Worm (Caenorhabditis elegans) whole organism, L4 larva: Measurements from ENCODE around the gene C39E9.8.

Experiments
- D1046.2 ChIP-seq: fragments of 200-800 bp; sonication (Bioruptor generic); IDR thresholded peaks from 2 replicates; pipeline ENCODE4 v1.3.6; 2022; ENCODE audit warnings: missing genetic modification characterization, missing compliant biosample characterization
- F26F4.8 ChIP-seq: fragments of 200-800 bp; sonication (Bioruptor generic); conservative IDR thresholded peaks from 2 replicates; pipeline ENCODE4 v1.3.6; 2022; ENCODE audit warnings: missing genetic modification characterization, missing compliant biosample characterization
- Y5F2A.4 ChIP-seq: fragments of 200-800 bp; sonication (Bioruptor generic); optimal IDR thresholded peaks from 2 replicates; lab custom pipeline; 2018; ENCODE audit warnings: mild to moderate bottlenecking, missing genetic modification characterization, missing compliant biosample characterization
- ZK337.2 ChIP-seq: fragments of 200-800 bp; sonication (Bioruptor generic); IDR thresholded peaks from 2 replicates; pipeline ENCODE4 v1.3.6; 2022; ENCODE audit warnings: missing genetic modification reagents, missing genetic modification characterization, missing compliant biosample characterization
- aha-1 ChIP-seq: fragments of 150-350 bp; peaks from one replicate; lab custom pipeline; 2014; ENCODE audit warnings: missing biosample characterization, missing genetic modification characterization
- ceh-32 ChIP-seq: sonication (generic microtip); optimal IDR thresholded peaks from 2 replicates; lab custom pipeline; 2016; ENCODE audit warnings: mild to moderate bottlenecking, missing genetic modification characterization, missing compliant biosample characterization; ENCODE audit not compliant: poor library complexity
- ceh-62 ChIP-seq: sonication (generic microtip); optimal IDR thresholded peaks from 2 replicates; lab custom pipeline; 2017; ENCODE audit warnings: missing biosample characterization, missing genetic modification characterization
- cey-2 ChIP-seq: sonication (generic microtip); optimal IDR thresholded peaks from 3 replicates; lab custom pipeline; 2017; ENCODE audit warnings: missing genetic modification characterization, mild to moderate bottlenecking, missing compliant biosample characterization, antibody characterized with exemption, borderline replicate concordance; ENCODE audit not compliant: insufficient read depth
- ctbp-1 ChIP-seq: fragments of 200-800 bp; sonication (Bioruptor generic); IDR thresholded peaks from 2 replicates; pipeline ENCODE4 v1.3.6; 2022; ENCODE audit warnings: missing genetic modification reagents, missing genetic modification characterization, missing compliant biosample characterization
- daf-12 ChIP-seq: fragments of 150-350 bp; optimal IDR thresholded peaks from 2 replicates; lab custom pipeline; 2014; ENCODE audit warnings: missing biosample characterization, missing genetic modification reagents, missing genetic modification characterization
- daf-8 ChIP-seq: fragments of 200-800 bp; sonication (Bioruptor generic); IDR thresholded peaks from 2 replicates; pipeline ENCODE4 v1.3.6; 2022; ENCODE audit warnings: missing genetic modification characterization, missing compliant biosample characterization
- dmd-6 ChIP-seq: fragments of 200-800 bp; sonication (Bioruptor generic); IDR thresholded peaks from 2 replicates; pipeline ENCODE4 v1.3.6; 2022; ENCODE audit warnings: missing genetic modification reagents, missing genetic modification characterization, missing compliant biosample characterization
- dpl-1 ChIP-seq: fragments of 150-350 bp; optimal IDR thresholded peaks from 2 replicates; lab custom pipeline; 2014; ENCODE audit warnings: missing biosample characterization, missing genetic modification reagents, missing genetic modification characterization
- dve-1 ChIP-seq: sonication (generic microtip); optimal IDR thresholded peaks from 2 replicates; lab custom pipeline; 2017; ENCODE audit warnings: antibody characterized with exemption, mild to moderate bottlenecking, missing genetic modification characterization, missing compliant biosample characterization; ENCODE audit not compliant: insufficient read depth
- gei-8 ChIP-seq: fragments of 200-800 bp; sonication (Bioruptor generic); optimal IDR thresholded peaks from 2 replicates; lab custom pipeline; 2018; ENCODE audit warnings: mild to moderate bottlenecking, missing genetic modification characterization, missing compliant biosample characterization
- hif-1 ChIP-seq, 2 experiments: sonication (generic microtip); optimal IDR thresholded peaks; 2 replicates each; lab custom pipeline; 2016 to 2017; ENCODE audit warnings: missing compliant biosample characterization in 2 of 2, missing genetic modification characterization in 2 of 2, missing genetic modification reagents in 2 of 2, missing genotype in 2 of 2, mild to moderate bottlenecking in 1 of 2
- hlh-11 ChIP-seq: fragments of 200-800 bp; sonication (Bioruptor generic); optimal IDR thresholded peaks from 2 replicates; lab custom pipeline; 2018; ENCODE audit warnings: mild to moderate bottlenecking, missing genetic modification characterization, missing compliant biosample characterization
- hlh-30 ChIP-seq: sonication (generic microtip); optimal IDR thresholded peaks from 2 replicates; lab custom pipeline; 2017; ENCODE audit warnings: antibody characterized with exemption, mild to moderate bottlenecking, missing genetic modification characterization, missing compliant biosample characterization; ENCODE audit not compliant: insufficient read depth
- lin-13 ChIP-seq: fragments of 150-350 bp; optimal IDR thresholded peaks from 2 replicates; lab custom pipeline; 2014; ENCODE audit warnings: missing biosample characterization, missing genetic modification reagents, missing genetic modification characterization
- lin-38 ChIP-seq: fragments of 200-800 bp; sonication (Bioruptor generic); IDR thresholded peaks from 2 replicates; pipeline ENCODE4 v1.3.6; 2022; ENCODE audit warnings: missing genetic modification reagents, missing genetic modification characterization, missing compliant biosample characterization
- lsy-2 ChIP-seq, 2 experiments: fragments of 150-350 bp in 1 of 2; sonication (generic microtip) in 1 of 2; optimal IDR thresholded peaks; 2 replicates each; lab custom pipeline; 2014 to 2017; ENCODE audit warnings: missing biosample characterization in 2 of 2, missing genetic modification characterization in 2 of 2
- mdl-1 ChIP-seq, 2 experiments: fragments of 150-350 bp in 1 of 2; sonication (generic microtip) in 1 of 2; optimal IDR thresholded peaks; 2 replicates each; lab custom pipeline; 2014 to 2017; ENCODE audit warnings: missing biosample characterization in 2 of 2, missing genetic modification characterization in 2 of 2
- mxl-3 ChIP-seq: fragments of 200-800 bp; sonication (Bioruptor generic); optimal IDR thresholded peaks from 2 replicates; lab custom pipeline; 2018; ENCODE audit warnings: mild to moderate bottlenecking, missing genetic modification characterization, missing compliant biosample characterization
- nhr-10 ChIP-seq: fragments of 150-350 bp; optimal IDR thresholded peaks from 2 replicates; lab custom pipeline; 2014; ENCODE audit warnings: missing biosample characterization, missing genetic modification characterization
- nhr-102 ChIP-seq: sonication (generic microtip); optimal IDR thresholded peaks from 2 replicates; lab custom pipeline; 2016; ENCODE audit warnings: mild to moderate bottlenecking, missing genetic modification characterization, moderate library complexity, missing compliant biosample characterization
- nhr-11 ChIP-seq: fragments of 150-350 bp; optimal IDR thresholded peaks from 2 replicates; lab custom pipeline; 2014; ENCODE audit warnings: missing biosample characterization, missing genetic modification characterization
- nhr-25 ChIP-seq: sonication (generic microtip); optimal IDR thresholded peaks from 2 replicates; lab custom pipeline; 2017; ENCODE audit warnings: missing genetic modification characterization, mild to moderate bottlenecking, missing compliant biosample characterization, antibody characterized with exemption, moderate library complexity, borderline replicate concordance; ENCODE audit not compliant: insufficient read depth
- nhr-28 ChIP-seq: fragments of 150-350 bp; optimal IDR thresholded peaks from 2 replicates; lab custom pipeline; 2014; ENCODE audit warnings: missing biosample characterization, missing genetic modification characterization
- nhr-48 ChIP-seq: sonication (generic microtip); optimal IDR thresholded peaks from 2 replicates; lab custom pipeline; 2016; ENCODE audit warnings: mild to moderate bottlenecking, missing genetic modification characterization, missing compliant biosample characterization
- nhr-6 ChIP-seq: fragments of 150-350 bp; optimal IDR thresholded peaks from 2 replicates; lab custom pipeline; 2014; ENCODE audit warnings: missing biosample characterization, missing genetic modification characterization
- nhr-77 ChIP-seq: fragments of 150-350 bp; optimal IDR thresholded peaks from 2 replicates; lab custom pipeline; 2014; ENCODE audit warnings: missing biosample characterization, missing genetic modification characterization
- snpc-1.2 ChIP-seq: fragments of 200-800 bp; sonication (Bioruptor generic); IDR thresholded peaks from 2 replicates; pipeline ENCODE4 v1.3.6; 2022; ENCODE audit warnings: missing genetic modification reagents, missing genetic modification characterization, missing compliant biosample characterization
- unc-130 ChIP-seq: sonication (generic microtip); optimal IDR thresholded peaks from 2 replicates; lab custom pipeline; 2016; ENCODE audit warnings: missing genetic modification reagents, missing genetic modification characterization, missing compliant biosample characterization
- unc-62 ChIP-seq, 3 experiments: fragments of 150-350 bp in 1 of 3; sonication (generic microtip); optimal IDR thresholded peaks in 2 of 3; peaks in 1 of 3; 1 replicate in 1 of 3; 2 replicates in 2 of 3; lab custom pipeline; 2014 to 2017; ENCODE audit warnings: missing biosample characterization in 3 of 3, missing genetic modification characterization in 3 of 3, missing genetic modification reagents in 3 of 3, missing genotype in 1 of 3
- zip-11 ChIP-seq: fragments of 200-800 bp; sonication (Bioruptor generic); IDR thresholded peaks from 2 replicates; pipeline ENCODE4 v1.3.6; 2022; ENCODE audit warnings: missing genetic modification characterization, missing compliant biosample characterization
- zip-2 ChIP-seq: fragments of 150-350 bp; optimal IDR thresholded peaks from 2 replicates; lab custom pipeline; 2014; ENCODE audit warnings: missing biosample characterization, missing genetic modification characterization
- ztf-11 ChIP-seq: fragments of 150-350 bp; optimal IDR thresholded peaks from 2 replicates; lab custom pipeline; 2014; ENCODE audit warnings: missing biosample characterization, missing genetic modification characterization
- ztf-7 ChIP-seq: fragments of 150-350 bp; optimal IDR thresholded peaks from 2 replicates; lab custom pipeline; 2014; ENCODE audit warnings: missing biosample characterization, missing genetic modification characterization

Gene C39E9.8

ce11 chrIV:13075625-13076252 is 3.5 kb upstream of the C39E9.8 start (continued):
- TF ChIP-seq mxl-3 (GFP tag; lab: Kevin White, UChicago) = peak; percentile 9

- TF ChIP-seq ceh-32 (tag; lab: Kevin White, UChicago) = no peak
- no peak for TF ChIP-seq F26F4.8 (GFP tag; lab: Robert Waterston, UW)
- no peak for TF ChIP-seq ztf-7 (tag; lab: Kevin White, UChicago)
- TF ChIP-seq hif-1 (tag; optimal IDR thresholded peaks at IDR 0.05; lab: Kevin White, UChicago) = no peak
- TF ChIP-seq daf-12 (tag; lab: Kevin White, UChicago) = no peak
- no peak for TF ChIP-seq ztf-11
- TF ChIP-seq nhr-102 (tag; lab: Kevin White, UChicago) = no peak
- TF ChIP-seq ctbp-1 (GFP tag; lab: Robert Waterston, UW) = no peak
- no peak for TF ChIP-seq ZK337.2 (GFP tag; lab: Robert Waterston, UW)
- TF ChIP-seq nhr-6 (tag; lab: Kevin White, UChicago) = no peak
- no peak for TF ChIP-seq dpl-1
- TF ChIP-seq lsy-2 (tag; optimal IDR thresholded peaks at IDR 0.05; lab: Kevin White, UChicago) = no peak
- TF ChIP-seq lin-38 (GFP tag; lab: Robert Waterston, UW) = no peak
- no peak for TF ChIP-seq daf-8 (GFP tag; lab: Robert Waterston, UW)
- TF ChIP-seq dve-1 (tag; lab: Kevin White, UChicago) = no peak
- no peak for TF ChIP-seq mxl-3 (GFP tag; lab: Kevin White, UChicago)
- no peak for TF ChIP-seq nhr-10 (tag; lab: Kevin White, UChicago)
- no peak for TF ChIP-seq Y5F2A.4 (GFP tag; lab: Kevin White, UChicago)
- no peak for TF ChIP-seq zip-11 (GFP tag; lab: Robert Waterston, UW)
- no peak for TF ChIP-seq zip-2 (tag; lab: Kevin White, UChicago)
Measured at ce11 chrIV:13076620-13077019, 2.6 kb upstream of the C39E9.8 start, which contains the start of gene C39E9.7. TSS of gene C39E9.7 (minus strand) at chrIV:13076720.

ce11 chrIV:13077694-13078093 is 1.6 kb upstream of the C39E9.8 start:
- TF ChIP-seq D1046.2 (no peak), nhr-28 (tag; lab: Kevin White, UChicago) (peak; percentile 96), dmd-6 (GFP tag; lab: Robert Waterston, UW) (peak; percentile 45), snpc-1.2 (no peak), hlh-30 (tag; lab: Kevin White, UChicago) (peak; percentile 83), nhr-11 (no peak), ceh-62 (tag; lab: Kevin White, UChicago) (no peak), nhr-48 (peak; percentile 79), cey-2 (tag; lab: Kevin White, UChicago) (peak; percentile 28), nhr-25 (tag; lab: Kevin White, UChicago) (peak; percentile 52), mxl-3 (GFP tag; lab: Kevin White, UChicago) (peak; percentile 70), aha-1 (tag; lab: Kevin White, UChicago) (peak; percentile 87), hlh-11 (tag; lab: Kevin White, UChicago) (peak; percentile 83), unc-62 (GFP tag; optimal IDR thresholded peaks at IDR 0.05 in 1 of 2; lab: Kevin White, UChicago) (peak in 1 of 2 experiments; percentile 25), unc-62 (tag; optimal IDR thresholded peaks at IDR 0.05; lab: Kevin White, UChicago) (no peak), nhr-77 (tag; lab: Kevin White, UChicago) (peak; percentile 26), mdl-1 (tag; optimal IDR thresholded peaks at IDR 0.05; lab: Kevin White, UChicago) (peak; percentile 36 to 73), lin-13 (no peak), gei-8 (GFP tag; lab: Kevin White, UChicago) (no peak), unc-130 (no peak)
